Worm (Caenorhabditis elegans) whole organism, late embryonic: ENCODE results near the gene nhr-126.

Source experiments
- ceh-34 ChIP-seq: sonication (generic microtip); optimal IDR thresholded peaks from 2 replicates; lab custom pipeline; 2016; ENCODE audit warnings: mild to moderate bottlenecking, missing genetic modification characterization, missing compliant biosample characterization
- ceh-6 ChIP-seq: fragments of 200-800 bp; sonication (Bioruptor generic); optimal IDR thresholded peaks from 2 replicates; lab custom pipeline; 2018; ENCODE audit warnings: mild to moderate bottlenecking, missing genetic modification characterization, missing compliant biosample characterization
- ceh-9 ChIP-seq: sonication (generic microtip); optimal IDR thresholded peaks from 2 replicates; lab custom pipeline; 2016; ENCODE audit warnings: mild to moderate bottlenecking, missing genetic modification characterization, inconsistent platforms, missing compliant biosample characterization
- pqm-1 ChIP-seq: sonication (generic microtip); optimal IDR thresholded peaks from 2 replicates; lab custom pipeline; 2016; ENCODE audit warnings: missing genetic modification characterization, missing compliant biosample characterization
- pros-1 ChIP-seq: fragments of 150-350 bp; optimal IDR thresholded peaks from 2 replicates; lab custom pipeline; 2014; ENCODE audit warnings: missing biosample characterization, missing genetic modification reagents, missing genetic modification characterization

DNA sequence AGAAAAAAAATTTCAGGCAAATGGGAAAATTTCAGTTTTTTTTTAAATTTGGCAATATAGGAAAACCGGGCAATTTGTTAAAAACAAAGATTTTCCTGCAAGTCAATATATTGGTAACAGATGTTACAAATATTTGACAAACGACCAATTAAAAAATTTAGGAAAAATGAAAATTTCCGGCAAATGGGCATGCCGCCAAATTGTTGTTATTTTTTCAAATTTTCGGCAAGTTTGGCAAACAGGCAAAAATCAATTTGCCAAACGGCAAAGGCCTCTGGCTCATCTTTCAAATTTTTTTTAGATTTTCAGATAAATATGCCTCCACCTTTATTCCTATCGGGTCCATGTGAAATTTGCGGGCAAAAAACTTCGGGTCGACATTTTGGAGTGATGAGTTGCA, 7.1 kb upstream of the nhr-126 start, which contains the start of gene nhr-128:
- TF ChIP-seq ceh-6 (GFP tag; lab: Kevin White, UChicago): no peak
- TF ChIP-seq pqm-1 (tag; lab: Kevin White, UChicago): no peak
- no peak for TF ChIP-seq ceh-9 (tag; lab: Kevin White, UChicago)
- no peak for TF ChIP-seq ceh-34 (tag; lab: Kevin White, UChicago)
- no peak for TF ChIP-seq pros-1 (tag; lab: Kevin White, UChicago)
